Fruit fly (Drosophila melanogaster) whole organism, embryonic: ENCODE measurements around the gene CG15412.

Experiments used
- Atf6 ChIP-seq: fragments of 200-800 bp; sonication (Bioruptor generic); IDR thresholded peaks from 2 replicates; pipeline ENCODE4 v1.3.6; 2022; ENCODE audit warnings: missing biosample characterization, missing genetic modification characterization
- Awh ChIP-seq: fragments of 200-800 bp; sonication (Bioruptor generic); IDR thresholded peaks from 2 replicates; pipeline ENCODE4, ENCODE4 v1.3.6; 2022; ENCODE audit warnings: missing biosample characterization, missing genetic modification characterization
- CG11398 ChIP-seq: fragments of 200-800 bp; sonication (Bioruptor generic); optimal IDR thresholded peaks from 2 replicates; lab custom pipeline; 2016; ENCODE audit warnings: missing biosample characterization, missing genetic modification characterization
- CG11504 ChIP-seq: fragments of 200-800 bp; sonication (Bioruptor generic); optimal IDR thresholded peaks from 3 replicates; lab custom pipeline; 2019; ENCODE audit warnings: missing biosample characterization, mild to moderate bottlenecking, missing genetic modification characterization, moderate library complexity
- CG12104 ChIP-seq: fragments of 200-800 bp; sonication (Bioruptor generic); optimal IDR thresholded peaks from 3 replicates; lab custom pipeline; 2016; ENCODE audit warnings: missing biosample characterization, missing genetic modification characterization
- CG14441 ChIP-seq: fragments of 200-800 bp; sonication (Bioruptor generic); IDR thresholded peaks from 2 replicates; pipeline ENCODE4 v1.3.6; 2022; ENCODE audit warnings: missing biosample characterization, missing genetic modification characterization
- CG16863 ChIP-seq: fragments of 200-800 bp; sonication (Bioruptor generic); optimal IDR thresholded peaks from 3 replicates; lab custom pipeline; 2016; ENCODE audit warnings: missing biosample characterization, missing genetic modification characterization
- CG17385 ChIP-seq: fragments of 200-800 bp; sonication (Bioruptor generic); optimal IDR thresholded peaks from 3 replicates; lab custom pipeline; 2018; ENCODE audit warnings: missing biosample characterization, mild to moderate bottlenecking, missing genetic modification characterization
- CG3163 ChIP-seq: fragments of 200-800 bp; sonication (Bioruptor generic); optimal IDR thresholded peaks from 3 replicates; lab custom pipeline; 2016; ENCODE audit warnings: missing biosample characterization, missing genetic modification characterization
- CG3995 ChIP-seq: fragments of 200-800 bp; sonication (Bioruptor generic); optimal IDR thresholded peaks from 3 replicates; lab custom pipeline; 2016; ENCODE audit warnings: missing biosample characterization, missing genetic modification characterization
- CG4282 ChIP-seq: fragments of 200-800 bp; sonication (Bioruptor generic); optimal IDR thresholded peaks from 2 replicates; lab custom pipeline; 2016; ENCODE audit warnings: missing biosample characterization, missing genetic modification characterization
- CG4328 ChIP-seq: fragments of 200-800 bp; sonication (Bioruptor generic); optimal IDR thresholded peaks from 3 replicates; lab custom pipeline; 2017; ENCODE audit warnings: missing biosample characterization, missing genetic modification reagents, missing genetic modification characterization
- CG4820 ChIP-seq: fragments of 200-800 bp; sonication (Bioruptor generic); optimal IDR thresholded peaks from 3 replicates; lab custom pipeline; 2016; ENCODE audit warnings: missing biosample characterization, missing genetic modification characterization
- CG6791 ChIP-seq: fragments of 200-800 bp; sonication (Bioruptor generic); IDR thresholded peaks from 3 replicates; pipeline ENCODE4 v1.3.6; 2022; ENCODE audit warnings: missing biosample characterization, missing genetic modification characterization; ENCODE audit not compliant: partially characterized antibody
- CG7745 ChIP-seq: fragments of 200-800 bp; sonication (Bioruptor generic); optimal IDR thresholded peaks from 2 replicates; lab custom pipeline; 2018; ENCODE audit warnings: missing biosample characterization, mild to moderate bottlenecking, missing genetic modification characterization, moderate library complexity
- CG7963 ChIP-seq: fragments of 200-800 bp; sonication (Bioruptor generic); IDR thresholded peaks from 3 replicates; pipeline ENCODE4 v1.3.6; 2022; ENCODE audit warnings: missing biosample characterization, missing genetic modification characterization; ENCODE audit not compliant: partially characterized antibody
- D ChIP-seq, 2 experiments: fragments of 200-800 bp in 1 of 2; fragments of >200 bp in 1 of 2; sonication (Bioruptor generic) in 1 of 2; optimal IDR thresholded peaks; 2 replicates in 1 of 2; 3 replicates in 1 of 2; lab custom pipeline; 2017; ENCODE audit warnings: mild to moderate bottlenecking in 1 of 2, missing biosample characterization in 1 of 2, missing genetic modification characterization in 1 of 2, missing genetic modification reagents in 1 of 2
- Dll ChIP-seq: fragments of 200-800 bp; sonication (Bioruptor generic); IDR thresholded peaks from 4 replicates; pipeline ENCODE4 v1.3.6; 2022; ENCODE audit warnings: missing biosample characterization, missing genetic modification characterization; ENCODE audit not compliant: partially characterized antibody
- Drgx ChIP-seq: fragments of 200-800 bp; sonication (Bioruptor generic); IDR thresholded peaks from 2 replicates; pipeline ENCODE4 v1.3.6; 2022; ENCODE audit warnings: missing biosample characterization, missing genetic modification characterization
- ERR ChIP-seq: fragments of 200-800 bp; sonication (Bioruptor generic); optimal IDR thresholded peaks from 2 replicates; lab custom pipeline; 2016; ENCODE audit warnings: missing biosample characterization, missing genetic modification characterization
- Elba2 ChIP-seq: fragments of 200-800 bp; sonication (Bioruptor generic); optimal IDR thresholded peaks from 3 replicates; lab custom pipeline; 2016; ENCODE audit warnings: missing biosample characterization, missing genetic modification characterization
- Ets65A ChIP-seq: fragments of 200-800 bp; sonication (Bioruptor generic); peaks from one replicate; lab custom pipeline; 2016; ENCODE audit warnings: missing biosample characterization, missing genetic modification characterization
- HLH4C ChIP-seq: fragments of 200-800 bp; sonication (Bioruptor generic); IDR thresholded peaks from 3 replicates; pipeline ENCODE4 v1.3.6; 2022; ENCODE audit warnings: missing biosample characterization, missing genetic modification characterization; ENCODE audit not compliant: partially characterized antibody
- HLH54F ChIP-seq: fragments of 200-800 bp; sonication (Bioruptor generic); optimal IDR thresholded peaks from 3 replicates; lab custom pipeline; 2016; ENCODE audit warnings: missing biosample characterization, missing genetic modification characterization
- Hey ChIP-seq: fragments of 200-800 bp; sonication (Bioruptor generic); optimal IDR thresholded peaks from 3 replicates; lab custom pipeline; 2018; ENCODE audit warnings: missing biosample characterization, mild to moderate bottlenecking, missing genetic modification characterization
- Hr51 ChIP-seq, 2 experiments: fragments of 200-800 bp; sonication (Bioruptor generic); optimal IDR thresholded peaks; 2 replicates in 1 of 2; 3 replicates in 1 of 2; lab custom pipeline; 2016 to 2018; ENCODE audit warnings: missing biosample characterization in 2 of 2, missing genetic modification characterization in 2 of 2, mild to moderate bottlenecking in 1 of 2, moderate library complexity in 1 of 2
- Mes4 ChIP-seq: fragments of 200-800 bp; sonication (Bioruptor generic); optimal IDR thresholded peaks from 2 replicates; lab custom pipeline; 2016; ENCODE audit warnings: missing biosample characterization, missing genetic modification characterization
- NC2β ChIP-seq: fragments of 200-800 bp; sonication (Bioruptor generic); optimal IDR thresholded peaks from 2 replicates; lab custom pipeline; 2016; ENCODE audit warnings: missing biosample characterization, missing genetic modification characterization
- Scr ChIP-seq: fragments of 200-800 bp; sonication (Bioruptor generic); IDR thresholded peaks from 2 replicates; pipeline ENCODE4 v1.3.6; 2022; ENCODE audit warnings: missing biosample characterization, missing genetic modification characterization; ENCODE audit not compliant: partially characterized antibody
- ap ChIP-seq: fragments of 200-800 bp; sonication (Bioruptor generic); IDR thresholded peaks from 2 replicates; pipeline ENCODE4 v1.3.6; 2022; ENCODE audit warnings: missing biosample characterization, missing genetic modification characterization
- ara ChIP-seq: fragments of 200-800 bp; sonication (Bioruptor generic); IDR thresholded peaks from 2 replicates; pipeline ENCODE4 v1.3.6; 2022; ENCODE audit warnings: missing biosample characterization, missing genetic modification characterization
- cg ChIP-seq: fragments of 200-800 bp; sonication (Bioruptor generic); optimal IDR thresholded peaks from 3 replicates; lab custom pipeline; 2019; ENCODE audit warnings: missing biosample characterization, mild to moderate bottlenecking, missing genetic modification characterization, moderate library complexity
- chn ChIP-seq: fragments of 200-800 bp; sonication (Bioruptor generic); optimal IDR thresholded peaks from 2 replicates; lab custom pipeline; 2016; ENCODE audit warnings: missing biosample characterization, missing genetic modification characterization
- corto ChIP-seq: fragments of 200-800 bp; sonication (Bioruptor generic); optimal IDR thresholded peaks from 2 replicates; lab custom pipeline; 2016; ENCODE audit warnings: missing biosample characterization, mild to moderate bottlenecking, missing genetic modification characterization, moderate library complexity
- crc ChIP-seq: fragments of 200-800 bp; sonication (Bioruptor generic); optimal IDR thresholded peaks from 2 replicates; lab custom pipeline; 2016; ENCODE audit warnings: missing biosample characterization, missing genetic modification characterization
- danr ChIP-seq: fragments of 200-800 bp; sonication (Bioruptor generic); IDR thresholded peaks from 2 replicates; pipeline ENCODE4 v1.3.6; 2022; ENCODE audit warnings: missing biosample characterization, missing genetic modification characterization
- disco-r ChIP-seq: fragments of 200-800 bp; sonication (Bioruptor generic); optimal IDR thresholded peaks from 2 replicates; lab custom pipeline; 2016; ENCODE audit warnings: missing biosample characterization, missing genetic modification characterization
- dm ChIP-seq: fragments of 200-800 bp; sonication (Bioruptor generic); optimal IDR thresholded peaks from 3 replicates; lab custom pipeline; 2016; ENCODE audit warnings: missing biosample characterization, missing genetic modification characterization
- gcm2 ChIP-seq: fragments of 200-800 bp; sonication (Bioruptor generic); optimal IDR thresholded peaks from 2 replicates; lab custom pipeline; 2016; ENCODE audit warnings: missing biosample characterization, missing genetic modification characterization
- ham ChIP-seq: fragments of 200-800 bp; sonication (Bioruptor generic); IDR thresholded peaks from 2 replicates; pipeline ENCODE4 v1.3.6; 2022; ENCODE audit warnings: missing biosample characterization, missing genetic modification characterization
- inv ChIP-seq: fragments of 200-800 bp; sonication (Bioruptor generic); IDR thresholded peaks from 2 replicates; pipeline ENCODE4 v1.3.6; 2022; ENCODE audit warnings: missing biosample characterization, missing genetic modification characterization; ENCODE audit not compliant: partially characterized antibody
- klu ChIP-seq: fragments of 200-800 bp; sonication (Bioruptor generic); IDR thresholded peaks from 2 replicates; pipeline ENCODE4 v1.3.6; 2022; ENCODE audit warnings: missing biosample characterization, missing genetic modification characterization
- knrl ChIP-seq: fragments of 200-800 bp; sonication (Bioruptor generic); IDR thresholded peaks from 3 replicates; pipeline ENCODE4 v1.3.6; 2022; ENCODE audit warnings: missing biosample characterization, missing genetic modification characterization; ENCODE audit not compliant: partially characterized antibody
- odd ChIP-seq: fragments of 200-800 bp; sonication (Bioruptor generic); optimal IDR thresholded peaks from 2 replicates; lab custom pipeline; 2017; ENCODE audit warnings: missing biosample characterization, mild to moderate bottlenecking, missing genetic modification characterization
- otp ChIP-seq: fragments of 200-800 bp; sonication (Bioruptor generic); IDR thresholded peaks from 3 replicates; pipeline ENCODE4, ENCODE4 v1.3.6; 2022; ENCODE audit warnings: missing biosample characterization, missing genetic modification characterization
- prd ChIP-seq, 3 experiments: fragments of >200 bp in 2 of 3; fragments of 200-800 bp in 1 of 3; sonication (Bioruptor generic) in 1 of 3; optimal IDR thresholded peaks in 2 of 3; IDR thresholded peaks in 1 of 3; 2 replicates in 2 of 3; 3 replicates in 1 of 3; pipeline versions ENCODE4 v1.3.6 to Lab custom; 2017 to 2022; ENCODE audit warnings: missing biosample characterization in 1 of 3, missing genetic modification characterization in 1 of 3
- pum ChIP-seq: fragments of 200-800 bp; sonication (Bioruptor generic); optimal IDR thresholded peaks from 2 replicates; lab custom pipeline; 2016; ENCODE audit warnings: missing biosample characterization, missing genetic modification characterization
- sens-2 ChIP-seq: fragments of 200-800 bp; sonication (Bioruptor generic); IDR thresholded peaks from 2 replicates; pipeline ENCODE4 v1.3.6; 2022; ENCODE audit warnings: missing biosample characterization, missing genetic modification characterization
- tup ChIP-seq: fragments of 200-800 bp; sonication (Bioruptor generic); optimal IDR thresholded peaks from 2 replicates; lab custom pipeline; 2016; ENCODE audit warnings: missing biosample characterization, mild to moderate bottlenecking, missing genetic modification characterization, moderate library complexity
- z ChIP-seq: fragments of 200-800 bp; sonication (Bioruptor generic); IDR thresholded peaks from 3 replicates; pipeline ENCODE4 v1.3.6; 2022; ENCODE audit warnings: missing biosample characterization, missing genetic modification characterization

Gene CG15412

dm6 chr2L:3376684-3377086, 1.2 kb upstream of the CG15412 start, which contains the start of the genes CG9662 and Ptpa (continued):
- TF ChIP-seq CG7745 (no peak), CG7963 (GFP tag; lab: Robert Waterston, UW) (peak; percentile 77), crc (GFP tag; lab: Kevin White, UChicago) (peak; percentile 43), chn (peak; percentile 88), HLH4C (GFP tag; lab: Robert Waterston, UW) (peak; percentile 88), HLH54F (GFP tag; lab: Kevin White, UChicago) (peak; percentile 90), CG6791 (GFP tag; lab: Robert Waterston, UW) (peak; percentile 75; the same call in 2 of the 3 replicates), ap (GFP tag; lab: Robert Waterston, UW) (peak; percentile 21; the same call in 1 of the 2 replicates), NC2β (GFP tag; lab: Kevin White, UChicago) (peak; percentile 78), CG4282 (GFP tag; lab: Kevin White, UChicago) (peak; percentile 62), Hr51 (GFP tag; optimal IDR thresholded peaks at IDR 0.05; lab: Kevin White, UChicago) (peak; percentile 66 to 80), sens-2 (GFP tag; lab: Robert Waterston, UW) (no peak), Scr (GFP tag; lab: Robert Waterston, UW) (peak; percentile 96), cg (no peak), CG14441 (GFP tag; lab: Robert Waterston, UW) (peak; percentile 76), knrl (peak; percentile 98), CG3163 (peak; percentile 62), CG12104 (peak; percentile 48), tup (GFP tag; lab: Kevin White, UChicago) (peak; percentile 37), corto (GFP tag; lab: Kevin White, UChicago) (no peak), klu (GFP tag; lab: Robert Waterston, UW) (peak; percentile 85), D (optimal IDR thresholded peaks at IDR 0.05; lab: Kevin White, UChicago) (no peak), D (GFP tag; optimal IDR thresholded peaks at IDR 0.05; lab: Kevin White, UChicago) (peak; percentile 59), dm (GFP tag; lab: Kevin White, UChicago) (peak; percentile 84), pum (GFP tag; lab: Kevin White, UChicago) (peak; percentile 88), CG11504 (tag; lab: Kevin White, UChicago) (peak; percentile 74), gcm2 (GFP tag; lab: Kevin White, UChicago) (peak; percentile 15), ham (GFP tag; lab: Robert Waterston, UW) (peak; percentile 64; the same call in 1 of the 2 replicates), prd (optimal IDR thresholded peaks at IDR 0.05; lab: Kevin White, UChicago) (no peak), prd (GFP tag; IDR thresholded peaks at IDR 0.05; lab: Robert Waterston, UW) (peak; percentile 92), danr (GFP tag; lab: Robert Waterston, UW) (peak; percentile 60), disco-r (GFP tag; lab: Kevin White, UChicago) (peak; percentile 49), Mes4 (GFP tag; lab: Kevin White, UChicago) (peak; percentile 69), CG3995 (peak; percentile 59), Elba2 (GFP tag; lab: Kevin White, UChicago) (peak; percentile 60), Ets65A (GFP tag; lab: Kevin White, UChicago) (peak; percentile 99), odd (GFP tag; lab: Kevin White, UChicago) (no peak), ERR (GFP tag; lab: Kevin White, UChicago) (peak; percentile 65), CG11398 (peak; percentile 60), CG17385 (GFP tag; lab: Kevin White, UChicago) (peak; percentile 91), CG4328 (GFP tag; lab: Kevin White, UChicago) (peak; percentile 32), CG16863 (GFP tag; lab: Kevin White, UChicago) (peak; percentile 72), z (no peak), CG4820 (GFP tag; lab: Kevin White, UChicago) (peak; percentile 80), ara (GFP tag; lab: Robert Waterston, UW) (no peak), Atf6 (peak; percentile 79), Drgx (GFP tag; lab: Robert Waterston, UW) (no peak), inv (GFP tag; lab: Robert Waterston, UW) (peak; percentile 93), otp (GFP tag; lab: Robert Waterston, UW) (peak; percentile 61; the same call in 2 of the 3 replicates), Awh (GFP tag; lab: Robert Waterston, UW) (peak; percentile 63), Dll (peak; percentile 94), Hey (tag; lab: Kevin White, UChicago) (peak; percentile 10)
